Fruit fly (Drosophila melanogaster): ENCODE results near the gene CG4199.
A peak's percentile ranks its signal among the peaks of the same experiment; 100 is the strongest.

The CG4199 gene

dm6 chrX:2073325-2073724 is at the start of gene CG4199:
TSS of gene CG4199 (minus strand) at chrX:2073483.
- TF ChIP-seq CTCF (optimal IDR thresholded peaks at IDR 0.05), result no peak

- TF ChIP-seq CG8478 (optimal IDR thresholded peaks at IDR 0.05) (no peak), CTCF (optimal IDR thresholded peaks at IDR 0.05) (no peak)
Measured at dm6 chrX:2121716-2122601, 48.7 kb upstream of the CG4199 start.

dm6 chrX:2112660-2113059 is 39.4 kb upstream of the CG4199 start:
- TF ChIP-seq CG8478 (optimal IDR thresholded peaks at IDR 0.05) (no peak), CTCF (optimal IDR thresholded peaks at IDR 0.05) (peak; percentile 32 to 45)

- TF ChIP-seq CTCF (optimal IDR thresholded peaks at IDR 0.05) (no peak), CG8478 (optimal IDR thresholded peaks at IDR 0.05) (no peak)
Measured at dm6 chrX:2108639-2109038, 35.4 kb upstream of the CG4199 start.

- TF ChIP-seq CTCF (optimal IDR thresholded peaks at IDR 0.05), result no peak
- no peak for TF ChIP-seq CG8478 (optimal IDR thresholded peaks at IDR 0.05)
Measured at dm6 chrX:2107782-2108409, 34.6 kb upstream of the CG4199 start.

dm6 chrX:2106367-2106766 is 33.1 kb upstream of the CG4199 start:
- no peak for TF ChIP-seq CG8478 (optimal IDR thresholded peaks at IDR 0.05)
- TF ChIP-seq CTCF (optimal IDR thresholded peaks at IDR 0.05), result no peak

- TF ChIP-seq CG8478 (optimal IDR thresholded peaks at IDR 0.05), result no peak
- no peak for TF ChIP-seq CTCF (optimal IDR thresholded peaks at IDR 0.05)
Measured at dm6 chrX:2104365-2104764, 31.1 kb upstream of the CG4199 start.

dm6 chrX:2103859-2104258 is 30.6 kb upstream of the CG4199 start:
- TF ChIP-seq CG8478 (optimal IDR thresholded peaks at IDR 0.05) (no peak), CTCF (optimal IDR thresholded peaks at IDR 0.05) (no peak)

dm6 chrX:2098267-2098666 is 25.0 kb upstream of the CG4199 start:
- no peak for TF ChIP-seq CTCF (optimal IDR thresholded peaks at IDR 0.05)
- TF ChIP-seq CG8478 (optimal IDR thresholded peaks at IDR 0.05), result no peak

- TF ChIP-seq CTCF (optimal IDR thresholded peaks at IDR 0.05) (no peak), CG8478 (optimal IDR thresholded peaks at IDR 0.05) (no peak)
Measured at dm6 chrX:2096341-2096740, 23.1 kb upstream of the CG4199 start.

- TF ChIP-seq CTCF (optimal IDR thresholded peaks at IDR 0.05) (peak; percentile 58 to 78), CG8478 (optimal IDR thresholded peaks at IDR 0.05) (no peak)
Measured at dm6 chrX:2094072-2094761, 20.9 kb upstream of the CG4199 start, which contains the start of gene csw. TSS of gene csw (plus strand) at chrX:2094234.

dm6 chrX:2089812-2090211 is 16.5 kb upstream of the CG4199 start:
- TF ChIP-seq CTCF (optimal IDR thresholded peaks at IDR 0.05), result no peak
- no peak for TF ChIP-seq CG8478 (optimal IDR thresholded peaks at IDR 0.05)

- TF ChIP-seq CTCF (optimal IDR thresholded peaks at IDR 0.05) (no peak), CG8478 (optimal IDR thresholded peaks at IDR 0.05) (no peak)
Measured at dm6 chrX:2088798-2089197, 15.5 kb upstream of the CG4199 start.

- TF ChIP-seq CG8478 (optimal IDR thresholded peaks at IDR 0.05) (no peak), CTCF (optimal IDR thresholded peaks at IDR 0.05) (no peak)
Measured at dm6 chrX:2087501-2087900, 14.2 kb upstream of the CG4199 start.

dm6 chrX:2083678-2084162 is 10.4 kb upstream of the CG4199 start:
- TF ChIP-seq CG8478 (optimal IDR thresholded peaks at IDR 0.05) (no peak), CTCF (optimal IDR thresholded peaks at IDR 0.05) (no peak)
